Worm (Caenorhabditis elegans) whole organism, midembryonic: ENCODE measurements around the gene fut-8.

Source experiments
- T22C8.4 ChIP-seq: fragments of 200-800 bp; sonication (Bioruptor generic); IDR thresholded peaks from 2 replicates; pipeline ENCODE4 v1.3.6; 2022; ENCODE audit warnings: missing genetic modification characterization, missing compliant biosample characterization
- flt-1 ChIP-seq: fragments of 200-800 bp; sonication (Bioruptor generic); IDR thresholded peaks from 2 replicates; pipeline ENCODE4 v1.3.6; 2022; ENCODE audit warnings: missing genetic modification characterization, missing compliant biosample characterization
- ztf-23 ChIP-seq: fragments of 200-800 bp; sonication (Bioruptor generic); IDR thresholded peaks from 2 replicates; pipeline ENCODE4 v1.3.6; 2022; ENCODE audit warnings: missing genetic modification reagents, missing genetic modification characterization, missing compliant biosample characterization

- no peak for TF ChIP-seq flt-1 (GFP tag; lab: Robert Waterston, UW)
- TF ChIP-seq ztf-23 (GFP tag; lab: Robert Waterston, UW): no peak
- TF ChIP-seq T22C8.4: no peak
Measured at ce11 chrV:5954747-5955146, 35.5 kb downstream of the fut-8 start, which contains the start of gene M03F8.6.
